Worm (Caenorhabditis elegans) whole organism, young adult: Measurements from ENCODE around the gene srh-303.

ENCODE experiments used
- K11D2.4 ChIP-seq: fragments of 200-800 bp; sonication (Bioruptor generic); IDR thresholded peaks from 2 replicates; pipeline ENCODE4 v1.3.6; 2022; ENCODE audit warnings: missing genetic modification reagents, missing genetic modification characterization, missing compliant biosample characterization
- T26A5.8 ChIP-seq: sonication (generic microtip); optimal IDR thresholded peaks from 2 replicates; lab custom pipeline; 2016; ENCODE audit warnings: missing genetic modification characterization, missing compliant biosample characterization
- Y53F4B.3 ChIP-seq: fragments of 200-800 bp; sonication (Bioruptor generic); IDR thresholded peaks from 2 replicates; pipeline ENCODE4 v1.3.6; 2022; ENCODE audit warnings: missing genetic modification reagents, missing genetic modification characterization, missing compliant biosample characterization
- attf-5 ChIP-seq: fragments of 200-800 bp; sonication (Bioruptor generic); optimal IDR thresholded peaks from 2 replicates; lab custom pipeline; 2018; ENCODE audit warnings: mild to moderate bottlenecking, missing genetic modification characterization, missing compliant biosample characterization
- attf-6 ChIP-seq: fragments of 200-800 bp; sonication (Bioruptor generic); IDR thresholded peaks from 2 replicates; pipeline ENCODE4 v1.3.6; 2022; ENCODE audit warnings: missing genetic modification reagents, missing genetic modification characterization, missing compliant biosample characterization
- cebp-1 ChIP-seq, 2 experiments: fragments of 200-800 bp in 1 of 2; sonication (Bioruptor generic) in 1 of 2; sonication (generic microtip) in 1 of 2; IDR thresholded peaks in 1 of 2; optimal IDR thresholded peaks in 1 of 2; 2 replicates each; pipeline versions ENCODE4 v1.3.6 to Lab custom; 2017 to 2022; ENCODE audit warnings: missing compliant biosample characterization in 2 of 2, missing genetic modification characterization in 2 of 2, mild to moderate bottlenecking in 1 of 2, missing genetic modification reagents in 1 of 2, moderate library complexity in 1 of 2
- ceh-79 ChIP-seq: sonication (generic microtip); optimal IDR thresholded peaks from 2 replicates; lab custom pipeline; 2017; ENCODE audit warnings: mild to moderate bottlenecking, missing genetic modification characterization, missing compliant biosample characterization
- him-1 ChIP-seq: sonication (generic microtip); optimal IDR thresholded peaks from 2 replicates; lab custom pipeline; 2016; ENCODE audit warnings: missing genotype, missing genetic modification reagents, missing genetic modification characterization, missing compliant biosample characterization
- hmg-1.2 ChIP-seq: fragments of 200-800 bp; sonication (Bioruptor generic); IDR thresholded peaks from 2 replicates; pipeline ENCODE4 v1.3.6; 2022; ENCODE audit warnings: missing genetic modification reagents, missing genetic modification characterization, missing compliant biosample characterization
- lin-35 ChIP-seq, 3 experiments: fragments of 150-350 bp in 2 of 3; sonication (generic microtip) in 1 of 3; optimal IDR thresholded peaks; 2 replicates each; lab custom pipeline; 2014 to 2018; ENCODE audit warnings: missing biosample characterization in 3 of 3, missing genetic modification characterization in 3 of 3, missing genetic modification reagents in 3 of 3
- mcd-1 ChIP-seq: fragments of 200-800 bp; sonication (Bioruptor generic); IDR thresholded peaks from 2 replicates; pipeline ENCODE4 v1.3.6; 2022; ENCODE audit warnings: missing genetic modification reagents, missing genetic modification characterization, missing compliant biosample characterization
- nhr-90 ChIP-seq: sonication (generic microtip); optimal IDR thresholded peaks from 2 replicates; lab custom pipeline; 2016; ENCODE audit warnings: missing genotype, mild to moderate bottlenecking, missing genetic modification characterization, missing compliant biosample characterization
- snpc-1.3 ChIP-seq: sonication (generic microtip); optimal IDR thresholded peaks from 2 replicates; lab custom pipeline; 2017; ENCODE audit warnings: missing genetic modification characterization, mild to moderate bottlenecking, missing compliant biosample characterization, antibody characterized with exemption, moderate library complexity, missing genotype, missing genetic modification reagents; ENCODE audit not compliant: insufficient read depth
- ztf-18 ChIP-seq: sonication (generic microtip); optimal IDR thresholded peaks from 2 replicates; lab custom pipeline; 2016; ENCODE audit warnings: missing genotype, mild to moderate bottlenecking, missing genetic modification characterization, missing compliant biosample characterization
- ztf-6 ChIP-seq: fragments of 200-800 bp; sonication (Bioruptor generic); IDR thresholded peaks from 2 replicates; pipeline ENCODE4 v1.3.6; 2022; ENCODE audit warnings: missing genetic modification reagents, missing genetic modification characterization, missing compliant biosample characterization

Gene srh-303

DNA sequence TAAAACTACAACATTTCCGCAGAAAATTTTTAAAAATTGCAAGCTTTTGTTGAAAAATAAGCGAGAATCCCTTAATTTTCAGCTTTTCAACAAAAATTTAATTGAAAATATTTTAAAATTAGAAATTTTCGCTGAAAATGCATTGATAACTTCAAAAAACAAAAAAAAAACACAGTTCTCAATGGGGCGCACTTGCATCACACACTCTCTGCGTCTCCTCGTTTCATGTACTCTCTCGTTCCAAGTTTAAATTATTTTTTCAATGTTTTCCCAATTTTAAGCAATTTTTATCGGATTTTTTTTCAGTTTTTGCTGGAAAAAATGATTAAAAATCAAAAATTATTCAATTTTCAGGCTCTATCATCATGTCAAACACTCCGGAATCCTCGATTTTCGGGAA is 39.6 kb downstream of the srh-303 start, which contains the start of gene phf-14 (continued):
- TF ChIP-seq snpc-1.3 (tag; lab: Kevin White, UChicago) (peak; percentile 41), him-1 (tag; lab: Kevin White, UChicago) (no peak), lin-35 (GFP tag; optimal IDR thresholded peaks at IDR 0.05; lab: Kevin White, UChicago) (peak in 1 of 3 experiments; percentile 24), T26A5.8 (tag; lab: Kevin White, UChicago) (no peak), K11D2.4 (peak; percentile 32; the same call in 1 of the 2 replicates), hmg-1.2 (GFP tag; lab: Robert Waterston, UW) (peak; percentile 96), ceh-79 (tag; lab: Kevin White, UChicago) (no peak), ztf-6 (GFP tag; lab: Robert Waterston, UW) (no peak), Y53F4B.3 (GFP tag; lab: Robert Waterston, UW) (no peak), nhr-90 (tag; lab: Kevin White, UChicago) (no peak), ztf-18 (tag; lab: Kevin White, UChicago) (no peak), attf-5 (GFP tag; lab: Kevin White, UChicago) (peak; percentile 47), mcd-1 (GFP tag; lab: Robert Waterston, UW) (peak; percentile 96), attf-6 (peak; percentile 40; the same call in 1 of the 2 replicates), cebp-1 (GFP tag; IDR thresholded peaks at IDR 0.05; lab: Robert Waterston, UW) (no peak), cebp-1 (tag; optimal IDR thresholded peaks at IDR 0.05; lab: Kevin White, UChicago) (peak; percentile 27)
